Worm (Caenorhabditis elegans) whole organism, L4 larva: ENCODE measurements around the gene clec-183.

ENCODE experiments used
- ces-1 ChIP-seq: fragments of 150-350 bp; sonication (generic microtip); optimal IDR thresholded peaks from 4 replicates; lab custom pipeline; 2014; ENCODE audit warnings: missing biosample characterization, missing genetic modification reagents, missing genetic modification characterization
- hlh-30 ChIP-seq: sonication (generic microtip); optimal IDR thresholded peaks from 2 replicates; lab custom pipeline; 2017; ENCODE audit warnings: antibody characterized with exemption, mild to moderate bottlenecking, missing genetic modification characterization, missing compliant biosample characterization; ENCODE audit not compliant: insufficient read depth
- nhr-111 ChIP-seq: fragments of 200-800 bp; sonication (Bioruptor generic); optimal IDR thresholded peaks from 2 replicates; lab custom pipeline; 2018; ENCODE audit warnings: mild to moderate bottlenecking, missing genetic modification characterization, missing compliant biosample characterization
- pha-4 ChIP-seq, 2 experiments: fragments of 150-350 bp in 1 of 2; fragments of 200-800 bp in 1 of 2; sonication (Bioruptor generic) in 1 of 2; IDR thresholded peaks in 1 of 2; optimal IDR thresholded peaks in 1 of 2; 2 replicates each; pipeline versions ENCODE4 v1.3.6 to Lab custom; 2014 to 2022; ENCODE audit warnings: missing genetic modification characterization in 2 of 2, missing genetic modification reagents in 2 of 2, missing biosample characterization in 1 of 2, missing compliant biosample characterization in 1 of 2
- snpc-4 ChIP-seq: fragments of 150-350 bp; optimal IDR thresholded peaks from 2 replicates; lab custom pipeline; 2014; ENCODE audit warnings: missing biosample characterization, missing genetic modification characterization

ce11 chrIV:9320023-9320422 is 7.8 kb upstream of the clec-183 start:
- TF ChIP-seq ces-1 (GFP tag; lab: Kevin White, UChicago) (no peak), nhr-111 (GFP tag; lab: Kevin White, UChicago) (no peak), hlh-30 (tag; lab: Kevin White, UChicago) (no peak), pha-4 (GFP tag; IDR thresholded peaks at IDR 0.05; lab: Robert Waterston, UW) (no peak), pha-4 (tag; optimal IDR thresholded peaks at IDR 0.05; lab: Kevin White, UChicago) (no peak), snpc-4 (tag; lab: Kevin White, UChicago) (no peak)
